Worm (Caenorhabditis elegans) whole organism, mixed stage, embryonic: Measurements from ENCODE around the gene M03C11.6.

Source experiments
- ceh-43 ChIP-seq: fragments of 200-800 bp; sonication (Bioruptor generic); optimal IDR thresholded peaks from 2 replicates; lab custom pipeline; 2018; ENCODE audit warnings: mild to moderate bottlenecking, missing genetic modification characterization, moderate library complexity, missing compliant biosample characterization
- elt-3 ChIP-seq: fragments of 150-350 bp; optimal IDR thresholded peaks from 2 replicates; lab custom pipeline; 2014; ENCODE audit warnings: missing biosample characterization, missing genetic modification characterization
- nhr-76 ChIP-seq: sonication (generic microtip); optimal IDR thresholded peaks from 2 replicates; lab custom pipeline; 2017; ENCODE audit warnings: missing biosample characterization, missing genetic modification characterization
- unc-120 ChIP-seq: sonication (generic microtip); optimal IDR thresholded peaks from 2 replicates; lab custom pipeline; 2017; ENCODE audit warnings: missing genetic modification characterization, missing compliant biosample characterization; ENCODE audit not compliant: poor library complexity, severe bottlenecking
- unc-62 ChIP-seq: fragments of 150-350 bp; optimal IDR thresholded peaks from 2 replicates; lab custom pipeline; 2014; ENCODE audit warnings: missing biosample characterization, missing genetic modification reagents, missing genetic modification characterization

- no peak for TF ChIP-seq unc-120
- no peak for TF ChIP-seq elt-3
- TF ChIP-seq nhr-76 (tag; lab: Kevin White, UChicago), result no peak
- TF ChIP-seq ceh-43 (GFP tag; lab: Kevin White, UChicago), result no peak
- TF ChIP-seq unc-62, result no peak
These were observed 37.3 kb downstream of the M03C11.6 start, which contains the start of gene C38H2.3 for ce11 chrIII:10386476-10386875.
